Worm (Caenorhabditis elegans) whole organism, L1 larva: Measurements from ENCODE around the gene T09F3.2.
A peak's percentile ranks its signal among the peaks of the same experiment; 100 is the strongest.

Experiments used
- C04F5.9 ChIP-seq: sonication (generic microtip); optimal IDR thresholded peaks from 2 replicates; lab custom pipeline; 2016; ENCODE audit warnings: missing genetic modification characterization, missing compliant biosample characterization
- C34B4.2 ChIP-seq: sonication (generic microtip); optimal IDR thresholded peaks from 2 replicates; lab custom pipeline; 2017; ENCODE audit warnings: mild to moderate bottlenecking, missing genetic modification characterization, missing compliant biosample characterization
- F16B12.6 ChIP-seq: fragments of 150-350 bp; optimal IDR thresholded peaks from 2 replicates; lab custom pipeline; 2014; ENCODE audit warnings: missing biosample characterization, missing genetic modification characterization
- Y116A8C.19 ChIP-seq: sonication (generic microtip); optimal IDR thresholded peaks from 2 replicates; lab custom pipeline; 2016; ENCODE audit warnings: missing compliant biosample characterization, missing genetic modification characterization, borderline replicate concordance
- alr-1 ChIP-seq: fragments of 200-800 bp; sonication (Bioruptor generic); optimal IDR thresholded peaks from 2 replicates; lab custom pipeline; 2018; ENCODE audit warnings: borderline replicate concordance, mild to moderate bottlenecking, missing genetic modification characterization, missing compliant biosample characterization
- aly-2 ChIP-seq: fragments of 150-350 bp; optimal IDR thresholded peaks from 2 replicates; lab custom pipeline; 2014; ENCODE audit warnings: missing biosample characterization, missing genetic modification characterization
- ama-1 ChIP-seq: fragments of 150-350 bp; optimal IDR thresholded peaks from 2 replicates; lab custom pipeline; 2014
- blmp-1 ChIP-seq: fragments of 150-350 bp; optimal IDR thresholded peaks from 2 replicates; lab custom pipeline; 2014; ENCODE audit warnings: missing biosample characterization, missing genetic modification characterization
- ceh-63 ChIP-seq: fragments of 200-800 bp; sonication (Bioruptor generic); optimal IDR thresholded peaks from 2 replicates; lab custom pipeline; 2018; ENCODE audit warnings: mild to moderate bottlenecking, missing genetic modification characterization, missing compliant biosample characterization
- ceh-8 ChIP-seq: fragments of 200-800 bp; sonication (Bioruptor generic); optimal IDR thresholded peaks from 2 replicates; lab custom pipeline; 2018; ENCODE audit warnings: mild to moderate bottlenecking, missing genetic modification characterization, moderate library complexity, missing compliant biosample characterization
- ceh-82 ChIP-seq, 3 experiments: fragments of 150-350 bp in 1 of 3; sonication (generic microtip) in 2 of 3; optimal IDR thresholded peaks; 2 replicates each; lab custom pipeline; 2014 to 2017; ENCODE audit warnings: missing biosample characterization in 3 of 3, missing genetic modification characterization in 3 of 3
- ceh-88 ChIP-seq: fragments of 200-800 bp; sonication (Bioruptor generic); IDR thresholded peaks from 2 replicates; pipeline ENCODE4 v1.3.6; 2022; ENCODE audit warnings: missing genetic modification characterization, missing compliant biosample characterization
- ceh-90 ChIP-seq: sonication (generic microtip); optimal IDR thresholded peaks from 2 replicates; lab custom pipeline; 2016; ENCODE audit warnings: missing genetic modification characterization, missing compliant biosample characterization
- ces-1 ChIP-seq: fragments of 150-350 bp; optimal IDR thresholded peaks from 2 replicates; lab custom pipeline; 2014; ENCODE audit warnings: missing biosample characterization, missing genetic modification reagents, missing genetic modification characterization
- dpl-1 ChIP-seq, 3 experiments: fragments of 150-350 bp in 2 of 3; sonication (generic microtip) in 1 of 3; optimal IDR thresholded peaks; 2 replicates each; lab custom pipeline; 2014 to 2017; ENCODE audit warnings: missing biosample characterization in 3 of 3, missing genetic modification characterization in 3 of 3, missing genetic modification reagents in 3 of 3
- efl-1 ChIP-seq, 4 experiments: fragments of 150-350 bp; optimal IDR thresholded peaks in 3 of 4; peaks in 1 of 4; 1 replicate in 1 of 4; 2 replicates in 3 of 4; lab custom pipeline; 2014; ENCODE audit warnings: missing biosample characterization in 2 of 4, missing genetic modification characterization in 2 of 4, missing genetic modification reagents in 2 of 4
- efl-3 ChIP-seq: fragments of 200-800 bp; sonication (Bioruptor generic); optimal IDR thresholded peaks from 2 replicates; lab custom pipeline; 2018; ENCODE audit warnings: mild to moderate bottlenecking, missing genetic modification characterization, missing compliant biosample characterization
- egl-13 ChIP-seq: sonication (generic microtip); optimal IDR thresholded peaks from 2 replicates; lab custom pipeline; 2016; ENCODE audit warnings: missing genotype, missing genetic modification reagents, missing genetic modification characterization, missing compliant biosample characterization
- egl-27 ChIP-seq, 2 experiments: fragments of 150-350 bp in 1 of 2; sonication (generic microtip); optimal IDR thresholded peaks; 3 replicates each; lab custom pipeline; 2017 to 2018; ENCODE audit warnings: missing biosample characterization in 2 of 2, missing genetic modification characterization in 2 of 2, missing genetic modification reagents in 2 of 2
- elt-2 ChIP-seq: sonication (generic microtip); optimal IDR thresholded peaks from 2 replicates; lab custom pipeline; 2016; ENCODE audit warnings: missing genetic modification characterization, mild to moderate bottlenecking, inconsistent platforms, missing compliant biosample characterization, missing genetic modification reagents
- ets-5 ChIP-seq: fragments of 200-800 bp; sonication (Bioruptor generic); IDR thresholded peaks from 2 replicates; pipeline ENCODE4 v1.3.6; 2022; ENCODE audit warnings: missing genetic modification characterization, missing compliant biosample characterization
- fkh-10 ChIP-seq: sonication (generic microtip); optimal IDR thresholded peaks from 2 replicates; lab custom pipeline; 2017; ENCODE audit warnings: missing biosample characterization, missing genetic modification reagents, missing genetic modification characterization
- fkh-4 ChIP-seq: sonication (generic microtip); optimal IDR thresholded peaks from 2 replicates; lab custom pipeline; 2016; ENCODE audit warnings: missing compliant biosample characterization, missing genetic modification characterization, borderline replicate concordance
- fkh-8 ChIP-seq: sonication (generic microtip); optimal IDR thresholded peaks from 2 replicates; lab custom pipeline; 2016; ENCODE audit warnings: mild to moderate bottlenecking, missing genetic modification characterization, missing compliant biosample characterization
- fos-1 ChIP-seq: fragments of 150-350 bp; optimal IDR thresholded peaks from 2 replicates; lab custom pipeline; 2014; ENCODE audit warnings: missing biosample characterization, missing genetic modification characterization
- grh-1 ChIP-seq: fragments of 200-800 bp; sonication (Bioruptor generic); IDR thresholded peaks from 2 replicates; pipeline ENCODE4 v1.3.6; 2022; ENCODE audit warnings: missing genetic modification reagents, missing genetic modification characterization, missing compliant biosample characterization
- hlh-17 ChIP-seq: fragments of 200-800 bp; sonication (Bioruptor generic); optimal IDR thresholded peaks from 2 replicates; lab custom pipeline; 2018; ENCODE audit warnings: missing genetic modification characterization, mild to moderate bottlenecking, missing compliant biosample characterization, moderate library complexity, borderline replicate concordance
- hlh-4 ChIP-seq: sonication (generic microtip); optimal IDR thresholded peaks from 2 replicates; lab custom pipeline; 2016; ENCODE audit warnings: mild to moderate bottlenecking, missing genetic modification characterization, missing compliant biosample characterization
- hpl-2 ChIP-seq: fragments of 150-350 bp; optimal IDR thresholded peaks from 2 replicates; lab custom pipeline; 2014; ENCODE audit warnings: missing biosample characterization, missing genetic modification reagents, missing genetic modification characterization
- irx-1 ChIP-seq: sonication (generic microtip); optimal IDR thresholded peaks from 2 replicates; lab custom pipeline; 2016; ENCODE audit warnings: missing genetic modification characterization, missing compliant biosample characterization
- lin-14 ChIP-seq: fragments of 200-800 bp; sonication (Bioruptor generic); optimal IDR thresholded peaks from 2 replicates; lab custom pipeline; 2018; ENCODE audit warnings: mild to moderate bottlenecking, missing genetic modification characterization, moderate library complexity, missing compliant biosample characterization
- mab-9 ChIP-seq: fragments of 200-800 bp; sonication (Bioruptor generic); IDR thresholded peaks from 2 replicates; pipeline ENCODE4 v1.3.6; 2022; ENCODE audit warnings: missing genetic modification reagents, missing genetic modification characterization, missing compliant biosample characterization
- mef-2 ChIP-seq: fragments of 150-350 bp; optimal IDR thresholded peaks from 2 replicates; lab custom pipeline; 2014; ENCODE audit warnings: missing biosample characterization, missing genetic modification characterization
- mep-1 ChIP-seq: fragments of 150-350 bp; optimal IDR thresholded peaks from 2 replicates; lab custom pipeline; 2014; ENCODE audit warnings: missing biosample characterization, missing genetic modification characterization
- nhr-11 ChIP-seq: fragments of 150-350 bp; optimal IDR thresholded peaks from 2 replicates; lab custom pipeline; 2014; ENCODE audit warnings: missing biosample characterization, missing genetic modification characterization
- nhr-12 ChIP-seq: sonication (generic microtip); optimal IDR thresholded peaks from 2 replicates; lab custom pipeline; 2017; ENCODE audit warnings: missing biosample characterization, missing genetic modification characterization
- nhr-20 ChIP-seq: sonication (generic microtip); optimal IDR thresholded peaks from 2 replicates; lab custom pipeline; 2016; ENCODE audit warnings: mild to moderate bottlenecking, missing genetic modification characterization, missing compliant biosample characterization
- nhr-237 ChIP-seq: fragments of 150-350 bp; optimal IDR thresholded peaks from 2 replicates; lab custom pipeline; 2014; ENCODE audit warnings: missing biosample characterization, missing genetic modification characterization
- nhr-28 ChIP-seq: fragments of 150-350 bp; optimal IDR thresholded peaks from 2 replicates; lab custom pipeline; 2014; ENCODE audit warnings: missing biosample characterization, missing genetic modification characterization
- nhr-71 ChIP-seq: sonication (generic microtip); optimal IDR thresholded peaks from 2 replicates; lab custom pipeline; 2016; ENCODE audit warnings: mild to moderate bottlenecking, missing genetic modification characterization, moderate library complexity, missing compliant biosample characterization
- nhr-77 ChIP-seq: fragments of 150-350 bp; optimal IDR thresholded peaks from 2 replicates; lab custom pipeline; 2014; ENCODE audit warnings: missing biosample characterization, missing genetic modification characterization
- nhr-85 ChIP-seq: sonication (generic microtip); peaks from one replicate; lab custom pipeline; 2016; ENCODE audit warnings: missing genetic modification characterization, inconsistent platforms, missing compliant biosample characterization
- nhr-90 ChIP-seq: sonication (generic microtip); optimal IDR thresholded peaks from 2 replicates; lab custom pipeline; 2016; ENCODE audit warnings: mild to moderate bottlenecking, missing genetic modification characterization, missing compliant biosample characterization; ENCODE audit not compliant: poor library complexity
- pax-3 ChIP-seq: fragments of 200-800 bp; sonication (Bioruptor generic); optimal IDR thresholded peaks from 2 replicates; lab custom pipeline; 2018; ENCODE audit warnings: mild to moderate bottlenecking, missing genetic modification characterization, moderate library complexity, missing compliant biosample characterization
- rnt-1 ChIP-seq: sonication (generic microtip); optimal IDR thresholded peaks from 2 replicates; lab custom pipeline; 2016; ENCODE audit warnings: mild to moderate bottlenecking, missing genetic modification characterization, moderate library complexity, missing compliant biosample characterization
- snu-23 ChIP-seq: sonication (generic microtip); optimal IDR thresholded peaks from 2 replicates; lab custom pipeline; 2016; ENCODE audit warnings: missing genetic modification characterization, missing compliant biosample characterization
- swsn-7 ChIP-seq: sonication (generic microtip); optimal IDR thresholded peaks from 2 replicates; lab custom pipeline; 2016; ENCODE audit warnings: missing genetic modification characterization, missing compliant biosample characterization
- tbx-2 ChIP-seq: sonication (generic microtip); optimal IDR thresholded peaks from 2 replicates; lab custom pipeline; 2016; ENCODE audit warnings: missing genetic modification characterization, missing compliant biosample characterization
- unc-30 ChIP-seq: sonication (generic microtip); optimal IDR thresholded peaks from 2 replicates; lab custom pipeline; 2017; ENCODE audit warnings: missing biosample characterization, missing genetic modification characterization
- unc-62 ChIP-seq: fragments of 150-350 bp; optimal IDR thresholded peaks from 2 replicates; lab custom pipeline; 2014; ENCODE audit warnings: missing biosample characterization, missing genetic modification reagents, missing genetic modification characterization
- xbp-1 ChIP-seq: sonication (generic microtip); optimal IDR thresholded peaks from 2 replicates; lab custom pipeline; 2016; ENCODE audit warnings: missing genetic modification characterization, missing compliant biosample characterization
- zip-4 ChIP-seq: fragments of 200-800 bp; sonication (Bioruptor generic); optimal IDR thresholded peaks from 2 replicates; lab custom pipeline; 2018; ENCODE audit warnings: mild to moderate bottlenecking, missing genetic modification characterization, moderate library complexity, missing compliant biosample characterization
- ztf-4 ChIP-seq: fragments of 150-350 bp; optimal IDR thresholded peaks from 2 replicates; lab custom pipeline; 2014; ENCODE audit warnings: missing biosample characterization, missing genetic modification characterization

T09F3.2 gene

DNA sequence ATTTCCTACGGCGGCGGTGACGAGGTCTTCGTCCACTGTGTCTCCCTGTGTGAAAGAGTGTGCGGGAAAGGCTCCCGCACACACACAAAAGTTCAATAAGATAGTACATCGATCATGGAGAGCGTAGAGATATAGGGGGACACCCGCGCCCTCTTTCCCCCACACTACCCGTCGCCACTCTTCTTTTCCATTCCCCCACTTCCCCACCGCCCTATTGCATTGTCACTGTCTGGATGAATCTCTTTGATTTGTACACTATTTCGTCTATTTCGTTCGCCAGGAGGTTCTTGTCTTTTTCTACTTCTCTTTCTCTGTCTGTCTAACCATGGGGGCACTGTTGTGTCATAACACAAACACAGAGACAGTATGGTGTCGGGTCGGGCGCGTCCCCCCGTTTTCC, 8.7 kb upstream of the T09F3.2 start:
- TF ChIP-seq elt-2 (tag; lab: Kevin White, UChicago) (peak; percentile 51), hlh-4 (tag; lab: Kevin White, UChicago) (no peak), zip-4 (GFP tag; lab: Kevin White, UChicago) (no peak), swsn-7 (tag; lab: Kevin White, UChicago) (peak; percentile 57), ets-5 (GFP tag; lab: Robert Waterston, UW) (no peak), nhr-237 (tag; lab: Kevin White, UChicago) (no peak), nhr-85 (tag; lab: Kevin White, UChicago) (peak; percentile 97), irx-1 (tag; lab: Kevin White, UChicago) (peak; percentile 22), mep-1 (tag; lab: Kevin White, UChicago) (peak; percentile 42), mab-9 (no peak), unc-62 (no peak), nhr-12 (tag; lab: Kevin White, UChicago) (no peak), efl-1 (optimal IDR thresholded peaks at IDR 0.05; lab: Kevin White, UChicago) (peak; percentile 37 to 41), efl-1 (GFP tag; optimal IDR thresholded peaks at IDR 0.05 in 1 of 2; lab: Kevin White, UChicago) (peak; percentile 9 to 95), nhr-20 (tag; lab: Kevin White, UChicago) (peak; percentile 62), dpl-1 (GFP tag; optimal IDR thresholded peaks at IDR 0.05; lab: Kevin White, UChicago) (peak; percentile 15 to 27 (median 27)), efl-3 (GFP tag; lab: Kevin White, UChicago) (peak; percentile 98), fkh-10 (GFP tag; lab: Kevin White, UChicago) (no peak), Y116A8C.19 (tag; lab: Kevin White, UChicago) (no peak), ceh-8 (GFP tag; lab: Kevin White, UChicago) (no peak), ztf-4 (tag; lab: Kevin White, UChicago) (no peak), grh-1 (GFP tag; lab: Robert Waterston, UW) (peak; percentile 40; the same call in 1 of the 2 replicates), unc-30 (tag; lab: Kevin White, UChicago) (no peak), F16B12.6 (no peak), C04F5.9 (no peak), ceh-82 (tag; optimal IDR thresholded peaks at IDR 0.05; lab: Kevin White, UChicago) (peak in 2 of 3 experiments; percentile 30 to 49), rnt-1 (tag; lab: Kevin White, UChicago) (peak; percentile 60), snu-23 (GFP tag; lab: Kevin White, UChicago) (peak; percentile 70), nhr-28 (tag; lab: Kevin White, UChicago) (no peak), pax-3 (tag; lab: Kevin White, UChicago) (no peak), ama-1 (lab: Kevin White, UChicago) (no peak), nhr-11 (tag; lab: Kevin White, UChicago) (no peak), ces-1 (no peak), C34B4.2 (tag; lab: Kevin White, UChicago) (no peak), alr-1 (tag; lab: Kevin White, UChicago) (no peak), fkh-8 (tag; lab: Kevin White, UChicago) (no peak), blmp-1 (tag; lab: Kevin White, UChicago) (peak; percentile 72), ceh-63 (GFP tag; lab: Kevin White, UChicago) (no peak), nhr-90 (tag; lab: Kevin White, UChicago) (peak; percentile 69), hpl-2 (GFP tag; lab: Kevin White, UChicago) (no peak), tbx-2 (tag; lab: Kevin White, UChicago) (peak; percentile 28), lin-14 (peak; percentile 91), nhr-77 (tag; lab: Kevin White, UChicago) (peak; percentile 27), mef-2 (tag; lab: Kevin White, UChicago) (no peak), aly-2 (tag; lab: Kevin White, UChicago) (no peak), nhr-71 (tag; lab: Kevin White, UChicago) (peak; percentile 64), hlh-17 (no peak), egl-27 (tag; optimal IDR thresholded peaks at IDR 0.05; lab: Kevin White, UChicago) (peak in 1 of 2 experiments; percentile 39), ceh-88 (GFP tag; lab: Robert Waterston, UW) (no peak), fos-1 (tag; lab: Kevin White, UChicago) (peak; percentile 21), ceh-90 (tag; lab: Kevin White, UChicago) (no peak), egl-13 (no peak), fkh-4 (tag; lab: Kevin White, UChicago) (no peak), xbp-1 (tag; lab: Kevin White, UChicago) (peak; percentile 37)
